Worm (Caenorhabditis elegans) whole organism, L3 larva: Measurements from ENCODE around the gene hgrs-1.

Experiments used
- R02D3.7 ChIP-seq: fragments of 150-350 bp; optimal IDR thresholded peaks from 2 replicates; lab custom pipeline; 2014; ENCODE audit warnings: missing biosample characterization, missing genetic modification characterization
- ZK546.5 ChIP-seq: sonication (generic microtip); optimal IDR thresholded peaks from 2 replicates; lab custom pipeline; 2017; ENCODE audit warnings: missing biosample characterization, missing genetic modification characterization
- ama-1 ChIP-seq: fragments of 150-350 bp; optimal IDR thresholded peaks from 2 replicates; lab custom pipeline; 2018
- ceh-82 ChIP-seq: fragments of 150-350 bp; optimal IDR thresholded peaks from 2 replicates; lab custom pipeline; 2014; ENCODE audit warnings: missing biosample characterization, missing genetic modification characterization
- egl-27 ChIP-seq: sonication (generic microtip); optimal IDR thresholded peaks from 4 replicates; lab custom pipeline; 2017; ENCODE audit warnings: missing biosample characterization, missing genetic modification reagents, missing genetic modification characterization
- elt-1 ChIP-seq: fragments of 150-350 bp; optimal IDR thresholded peaks from 2 replicates; lab custom pipeline; 2014; ENCODE audit warnings: missing biosample characterization, missing genetic modification characterization
- fkh-2 ChIP-seq: fragments of 150-350 bp; optimal IDR thresholded peaks from 2 replicates; lab custom pipeline; 2014; ENCODE audit warnings: missing biosample characterization, missing genetic modification reagents, missing genetic modification characterization
- fos-1 ChIP-seq: fragments of 150-350 bp; optimal IDR thresholded peaks from 2 replicates; lab custom pipeline; 2014; ENCODE audit warnings: missing biosample characterization, missing genetic modification characterization
- lin-15B ChIP-seq: fragments of 150-350 bp; optimal IDR thresholded peaks from 2 replicates; lab custom pipeline; 2014; ENCODE audit warnings: missing biosample characterization, missing genetic modification characterization
- nhr-28 ChIP-seq: fragments of 150-350 bp; optimal IDR thresholded peaks from 2 replicates; lab custom pipeline; 2014; ENCODE audit warnings: missing biosample characterization, missing genetic modification characterization
- nhr-76 ChIP-seq: fragments of 150-350 bp; sonication (generic microtip); optimal IDR thresholded peaks from 5 replicates; lab custom pipeline; 2014; ENCODE audit warnings: missing biosample characterization, missing genetic modification characterization
- pqm-1 ChIP-seq: fragments of 150-350 bp; optimal IDR thresholded peaks from 2 replicates; lab custom pipeline; 2017; ENCODE audit warnings: missing biosample characterization, missing genetic modification characterization, inconsistent platforms
- snpc-4 ChIP-seq: fragments of 150-350 bp; optimal IDR thresholded peaks from 2 replicates; lab custom pipeline; 2014; ENCODE audit warnings: missing biosample characterization, missing genetic modification characterization

- no peak for TF ChIP-seq nhr-28 (tag; lab: Kevin White, UChicago)
- no peak for TF ChIP-seq egl-27 (tag; lab: Kevin White, UChicago)
- no peak for TF ChIP-seq ZK546.5
- no peak for TF ChIP-seq ceh-82 (tag; lab: Kevin White, UChicago)
- no peak for TF ChIP-seq nhr-76 (tag; lab: Kevin White, UChicago)
- no peak for TF ChIP-seq fkh-2 (tag; lab: Kevin White, UChicago)
- no peak for TF ChIP-seq R02D3.7 (tag; lab: Kevin White, UChicago)
- TF ChIP-seq pqm-1 (tag; lab: Kevin White, UChicago), result no peak
- no peak for TF ChIP-seq fos-1 (tag; lab: Kevin White, UChicago)
- TF ChIP-seq snpc-4 (tag; lab: Kevin White, UChicago), result no peak
- no peak for TF ChIP-seq elt-1 (tag; lab: Kevin White, UChicago)
- TF ChIP-seq lin-15B (tag; lab: Kevin White, UChicago), result no peak
- no peak for TF ChIP-seq ama-1
Observed at ce11 chrIV:8239584-8239983, 33.7 kb upstream of the hgrs-1 start.
